Fruit fly (Drosophila melanogaster): ENCODE data around the gene CG13992.
A peak's percentile ranks its signal among the peaks of the same experiment; 100 is the strongest.

Gene CG13992

dm6 chr2L:5979055-5979399 lies 11.5 kb upstream of the CG13992 start:
- TF ChIP-seq pad (GFP tag; optimal IDR thresholded peaks at IDR 0.05) (no peak), ovo (GFP tag; optimal IDR thresholded peaks at IDR 0.05) (no peak), toe (GFP tag; optimal IDR thresholded peaks at IDR 0.05) (no peak), Crg-1 (GFP tag; optimal IDR thresholded peaks at IDR 0.05) (peak; percentile 17), Hr96 (GFP tag; optimal IDR thresholded peaks at IDR 0.05) (no peak)

- TF ChIP-seq Crg-1 (GFP tag; optimal IDR thresholded peaks at IDR 0.05), result peak; percentile 34
- no peak for TF ChIP-seq Hr96 (GFP tag; optimal IDR thresholded peaks at IDR 0.05)
- TF ChIP-seq Mnt (GFP tag; optimal IDR thresholded peaks at IDR 0.05), result peak; percentile 58
- TF ChIP-seq CG7101 (tag; optimal IDR thresholded peaks at IDR 0.05), result no peak
- no peak for TF ChIP-seq Clk (GFP tag; optimal IDR thresholded peaks at IDR 0.05)
- TF ChIP-seq bab1 (GFP tag; optimal IDR thresholded peaks at IDR 0.05), result no peak
- TF ChIP-seq toe (GFP tag; optimal IDR thresholded peaks at IDR 0.05), result no peak
- no peak for TF ChIP-seq CG5204 (GFP tag; optimal IDR thresholded peaks at IDR 0.05)
- no peak for TF ChIP-seq CG33017 (tag; optimal IDR thresholded peaks at IDR 0.05)
- TF ChIP-seq CG7045 (GFP tag; optimal IDR thresholded peaks at IDR 0.05), result no peak
- no peak for TF ChIP-seq CG11617 (GFP tag; optimal IDR thresholded peaks at IDR 0.05)
- TF ChIP-seq tj (GFP tag; optimal IDR thresholded peaks at IDR 0.05), result no peak
- peak; percentile 40 for TF ChIP-seq cic (GFP tag; optimal IDR thresholded peaks at IDR 0.05)
- TF ChIP-seq CG14711 (tag; optimal IDR thresholded peaks at IDR 0.05), result no peak
- TF ChIP-seq CG1620 (GFP tag; optimal IDR thresholded peaks at IDR 0.05), result no peak
- TF ChIP-seq pad (GFP tag; optimal IDR thresholded peaks at IDR 0.05), result peak; percentile 30
- TF ChIP-seq cnc (optimal IDR thresholded peaks at IDR 0.05), result no peak
- peak; percentile 70 for TF ChIP-seq CG12768 (GFP tag; optimal IDR thresholded peaks at IDR 0.05)
- no peak for TF ChIP-seq ovo (GFP tag; optimal IDR thresholded peaks at IDR 0.05)
- TF ChIP-seq kay (GFP tag; ENCODE audit: borderline replicate concordance), result no peak
Measured at dm6 chr2L:5978333-5979054, 10.9 kb upstream of the CG13992 start.

- TF ChIP-seq toe (GFP tag; optimal IDR thresholded peaks at IDR 0.05), result no peak
- peak; percentile 91 for TF ChIP-seq kay (GFP tag; ENCODE audit: borderline replicate concordance)
Measured at dm6 chr2L:5977729-5978078, 10.2 kb upstream of the CG13992 start.

dm6 chr2L:5977070-5977728 lies 9.6 kb upstream of the CG13992 start:
- peak; percentile 47 for TF ChIP-seq pad (GFP tag; optimal IDR thresholded peaks at IDR 0.05)
- no peak for TF ChIP-seq cnc (optimal IDR thresholded peaks at IDR 0.05)
- TF ChIP-seq CG7045 (GFP tag; optimal IDR thresholded peaks at IDR 0.05), result no peak
- peak; percentile 8 for TF ChIP-seq Crg-1 (GFP tag; optimal IDR thresholded peaks at IDR 0.05)
- no peak for TF ChIP-seq CG11617 (GFP tag; optimal IDR thresholded peaks at IDR 0.05)
- peak; percentile 48 for TF ChIP-seq cic (GFP tag; optimal IDR thresholded peaks at IDR 0.05)
- no peak for TF ChIP-seq CG14711 (tag; optimal IDR thresholded peaks at IDR 0.05)
- TF ChIP-seq CG12768 (GFP tag; optimal IDR thresholded peaks at IDR 0.05), result no peak
- TF ChIP-seq CG1620 (GFP tag; optimal IDR thresholded peaks at IDR 0.05), result peak; percentile 4

- TF ChIP-seq CG14711 (tag; optimal IDR thresholded peaks at IDR 0.05) (no peak), bab1 (GFP tag; optimal IDR thresholded peaks at IDR 0.05) (no peak)
Measured at dm6 chr2L:5975601-5976000, 8.0 kb upstream of the CG13992 start.

dm6 chr2L:5975025-5975539 lies 7.5 kb upstream of the CG13992 start:
- peak; percentile 26 for TF ChIP-seq tj (GFP tag; optimal IDR thresholded peaks at IDR 0.05)
- TF ChIP-seq CG7101 (tag; optimal IDR thresholded peaks at IDR 0.05), result no peak
- no peak for TF ChIP-seq cic (GFP tag; optimal IDR thresholded peaks at IDR 0.05)
- TF ChIP-seq CG5204 (GFP tag; optimal IDR thresholded peaks at IDR 0.05), result no peak
- TF ChIP-seq bab1 (GFP tag; optimal IDR thresholded peaks at IDR 0.05), result no peak

dm6 chr2L:5974122-5974521 lies 6.6 kb upstream of the CG13992 start:
- TF ChIP-seq Clk (GFP tag; optimal IDR thresholded peaks at IDR 0.05), result peak; percentile 59
- peak; percentile 76 for TF ChIP-seq CG12768 (GFP tag; optimal IDR thresholded peaks at IDR 0.05)
- no peak for TF ChIP-seq bab1 (GFP tag; optimal IDR thresholded peaks at IDR 0.05)
- TF ChIP-seq toe (GFP tag; optimal IDR thresholded peaks at IDR 0.05), result peak; percentile 12
- peak; percentile 70 for TF ChIP-seq CG7101 (tag; optimal IDR thresholded peaks at IDR 0.05)
- no peak for TF ChIP-seq Hr96 (GFP tag; optimal IDR thresholded peaks at IDR 0.05)
- TF ChIP-seq Mnt (GFP tag; optimal IDR thresholded peaks at IDR 0.05), result peak; percentile 46
- TF ChIP-seq cnc (optimal IDR thresholded peaks at IDR 0.05), result no peak
- TF ChIP-seq CG14711 (tag; optimal IDR thresholded peaks at IDR 0.05), result peak; percentile 52
- TF ChIP-seq cic (GFP tag; optimal IDR thresholded peaks at IDR 0.05), result peak; percentile 46
- peak; percentile 47 for TF ChIP-seq CG11617 (GFP tag; optimal IDR thresholded peaks at IDR 0.05)
- no peak for TF ChIP-seq CG5204 (GFP tag; optimal IDR thresholded peaks at IDR 0.05)
- TF ChIP-seq CG1620 (GFP tag; optimal IDR thresholded peaks at IDR 0.05), result peak; percentile 41
- TF ChIP-seq Crg-1 (GFP tag; optimal IDR thresholded peaks at IDR 0.05), result peak; percentile 85
- TF ChIP-seq CG33017 (tag; optimal IDR thresholded peaks at IDR 0.05), result peak; percentile 17
- TF ChIP-seq pad (GFP tag; optimal IDR thresholded peaks at IDR 0.05), result peak; percentile 50
- TF ChIP-seq CG7045 (GFP tag; optimal IDR thresholded peaks at IDR 0.05), result peak; percentile 73
- TF ChIP-seq tj (GFP tag; optimal IDR thresholded peaks at IDR 0.05), result peak; percentile 4
- TF ChIP-seq kay (GFP tag; ENCODE audit: borderline replicate concordance), result peak; percentile 89
- TF ChIP-seq ovo (GFP tag; optimal IDR thresholded peaks at IDR 0.05), result peak; percentile 79

All from whole organism, adult.